Fruit fly (Drosophila melanogaster) whole organism, embryonic: Measurements from ENCODE around the gene Rpp14b.

ENCODE experiments used
- ATbp ChIP-seq: fragments of 200-800 bp; sonication (Bioruptor generic); optimal IDR thresholded peaks from 2 replicates; lab custom pipeline; 2017; ENCODE audit warnings: missing biosample characterization, mild to moderate bottlenecking, missing genetic modification characterization, missing genetic modification reagents
- Bdp1 ChIP-seq: fragments of 200-800 bp; sonication (Bioruptor generic); optimal IDR thresholded peaks from 3 replicates; lab custom pipeline; 2016; ENCODE audit warnings: missing biosample characterization, missing genetic modification characterization
- CG11398 ChIP-seq: fragments of 200-800 bp; sonication (Bioruptor generic); optimal IDR thresholded peaks from 2 replicates; lab custom pipeline; 2016; ENCODE audit warnings: missing biosample characterization, missing genetic modification characterization
- CG12219 ChIP-seq: fragments of 200-800 bp; sonication (Bioruptor generic); optimal IDR thresholded peaks from 3 replicates; lab custom pipeline; 2018; ENCODE audit warnings: missing biosample characterization, mild to moderate bottlenecking, missing genetic modification characterization
- CG12659 ChIP-seq: fragments of 200-800 bp; sonication (Bioruptor generic); optimal IDR thresholded peaks from 3 replicates; lab custom pipeline; 2017; ENCODE audit warnings: mild to moderate bottlenecking, missing biosample characterization, missing genetic modification reagents, missing genetic modification characterization
- CG15269 ChIP-seq: fragments of 200-800 bp; sonication (Bioruptor generic); optimal IDR thresholded peaks from 2 replicates; lab custom pipeline; 2018; ENCODE audit warnings: missing biosample characterization, mild to moderate bottlenecking, missing genetic modification characterization, moderate library complexity
- CG1529 ChIP-seq: fragments of 200-800 bp; sonication (Bioruptor generic); optimal IDR thresholded peaks from 3 replicates; lab custom pipeline; 2018; ENCODE audit warnings: missing biosample characterization, missing genetic modification characterization
- CG16779 ChIP-seq: fragments of 200-800 bp; sonication (Bioruptor generic); IDR thresholded peaks from 2 replicates; pipeline ENCODE4 v1.3.6; 2022; ENCODE audit warnings: missing biosample characterization, missing genetic modification characterization
- CG18619 ChIP-seq: fragments of 200-800 bp; sonication (Bioruptor generic); optimal IDR thresholded peaks from 3 replicates; lab custom pipeline; 2017; ENCODE audit warnings: missing biosample characterization, mild to moderate bottlenecking, missing genetic modification characterization
- CG2678 ChIP-seq: fragments of 200-800 bp; sonication (Bioruptor generic); optimal IDR thresholded peaks from 3 replicates; lab custom pipeline; 2019; ENCODE audit warnings: missing biosample characterization, mild to moderate bottlenecking, missing genetic modification characterization, moderate library complexity
- CG2875 ChIP-seq: fragments of 200-800 bp; sonication (Bioruptor generic); optimal IDR thresholded peaks from 2 replicates; lab custom pipeline; 2017; ENCODE audit warnings: missing biosample characterization, mild to moderate bottlenecking, missing genetic modification characterization, missing genetic modification reagents
- CG31388 ChIP-seq: fragments of 200-800 bp; sonication (Bioruptor generic); optimal IDR thresholded peaks from 2 replicates; lab custom pipeline; 2016; ENCODE audit warnings: missing biosample characterization, missing genetic modification characterization
- CG3163 ChIP-seq: fragments of 200-800 bp; sonication (Bioruptor generic); optimal IDR thresholded peaks from 3 replicates; lab custom pipeline; 2016; ENCODE audit warnings: missing biosample characterization, missing genetic modification characterization
- CG32772 ChIP-seq: fragments of 200-800 bp; sonication (Bioruptor generic); IDR thresholded peaks from 2 replicates; pipeline ENCODE4 v1.3.6; 2022; ENCODE audit warnings: missing biosample characterization, missing genetic modification characterization
- CG3838 ChIP-seq: fragments of 200-800 bp; sonication (Bioruptor generic); optimal IDR thresholded peaks from 3 replicates; lab custom pipeline; 2016; ENCODE audit warnings: missing biosample characterization, missing genetic modification characterization
- CG4282 ChIP-seq: fragments of 200-800 bp; sonication (Bioruptor generic); optimal IDR thresholded peaks from 2 replicates; lab custom pipeline; 2016; ENCODE audit warnings: missing biosample characterization, missing genetic modification characterization
- CG6272 ChIP-seq: fragments of 200-800 bp; sonication (Bioruptor generic); IDR thresholded peaks from 2 replicates; pipeline ENCODE4 v1.3.6; 2022; ENCODE audit warnings: missing biosample characterization, missing genetic modification characterization
- CG7556 ChIP-seq: fragments of 200-800 bp; sonication (Bioruptor generic); optimal IDR thresholded peaks from 2 replicates; lab custom pipeline; 2017; ENCODE audit warnings: missing biosample characterization, mild to moderate bottlenecking, missing genetic modification characterization
- CG7987 ChIP-seq: fragments of 200-800 bp; sonication (Bioruptor generic); optimal IDR thresholded peaks from 2 replicates; lab custom pipeline; 2018; ENCODE audit warnings: missing biosample characterization, mild to moderate bottlenecking, missing genetic modification characterization, moderate library complexity
- CG8281 ChIP-seq: fragments of 200-800 bp; sonication (Bioruptor generic); optimal IDR thresholded peaks from 2 replicates; lab custom pipeline; 2018; ENCODE audit warnings: missing biosample characterization, mild to moderate bottlenecking, missing genetic modification characterization, moderate library complexity
- CG8388 ChIP-seq: fragments of 200-800 bp; sonication (Bioruptor generic); optimal IDR thresholded peaks from 2 replicates; lab custom pipeline; 2019; ENCODE audit warnings: missing biosample characterization, mild to moderate bottlenecking, missing genetic modification characterization, moderate library complexity
- CG8765 ChIP-seq: fragments of 200-800 bp; sonication (Bioruptor generic); IDR thresholded peaks from 2 replicates; pipeline ENCODE4 v1.3.6; 2022; ENCODE audit warnings: missing biosample characterization, missing genetic modification characterization
- D19B ChIP-seq: fragments of 200-800 bp; sonication (Bioruptor generic); optimal IDR thresholded peaks from 2 replicates; lab custom pipeline; 2017; ENCODE audit warnings: missing biosample characterization, mild to moderate bottlenecking, missing genetic modification characterization
- Doc3 ChIP-seq: fragments of 200-800 bp; sonication (Bioruptor generic); IDR thresholded peaks from 3 replicates; pipeline ENCODE4 v1.3.6; 2022; ENCODE audit warnings: missing biosample characterization, missing genetic modification characterization; ENCODE audit not compliant: partially characterized antibody
- ERR ChIP-seq: fragments of 200-800 bp; sonication (Bioruptor generic); optimal IDR thresholded peaks from 2 replicates; lab custom pipeline; 2016; ENCODE audit warnings: missing biosample characterization, missing genetic modification characterization
- Fer2 ChIP-seq: fragments of 200-800 bp; sonication (Bioruptor generic); optimal IDR thresholded peaks from 2 replicates; lab custom pipeline; 2018; ENCODE audit warnings: missing biosample characterization, mild to moderate bottlenecking, missing genetic modification characterization, moderate library complexity
- HLH54F ChIP-seq: fragments of 200-800 bp; sonication (Bioruptor generic); optimal IDR thresholded peaks from 3 replicates; lab custom pipeline; 2016; ENCODE audit warnings: missing biosample characterization, missing genetic modification characterization
- Jarid2 ChIP-seq: fragments of 200-800 bp; sonication (Bioruptor generic); optimal IDR thresholded peaks from 3 replicates; lab custom pipeline; 2017; ENCODE audit warnings: mild to moderate bottlenecking, missing biosample characterization, missing genetic modification reagents, missing genetic modification characterization
- Meics ChIP-seq: fragments of 200-800 bp; sonication (Bioruptor generic); optimal IDR thresholded peaks from 2 replicates; lab custom pipeline; 2017; ENCODE audit warnings: missing biosample characterization, mild to moderate bottlenecking, missing genetic modification characterization
- NK7.1 ChIP-seq: fragments of 200-800 bp; sonication (Bioruptor generic); optimal IDR thresholded peaks from 3 replicates; lab custom pipeline; 2016; ENCODE audit warnings: missing biosample characterization, missing genetic modification characterization
- Nf-YB ChIP-seq: fragments of 200-800 bp; sonication (Bioruptor generic); optimal IDR thresholded peaks from 3 replicates; lab custom pipeline; 2019; ENCODE audit warnings: missing biosample characterization, mild to moderate bottlenecking, missing genetic modification characterization, moderate library complexity
- Opbp ChIP-seq: fragments of 200-800 bp; sonication (Bioruptor generic); IDR thresholded peaks from 3 replicates; pipeline ENCODE4 v1.3.6; 2022; ENCODE audit warnings: missing biosample characterization, missing genetic modification characterization; ENCODE audit not compliant: partially characterized antibody
- Optix ChIP-seq: fragments of 200-800 bp; sonication (Bioruptor generic); IDR thresholded peaks from 3 replicates; pipeline ENCODE4 v1.3.6; 2022; ENCODE audit warnings: missing biosample characterization, missing genetic modification characterization
- cas ChIP-seq: fragments of 200-800 bp; sonication (Bioruptor generic); IDR thresholded peaks from 2 replicates; pipeline ENCODE4 v1.3.6; 2022; ENCODE audit warnings: missing biosample characterization, missing genetic modification characterization
- caup ChIP-seq: fragments of 200-800 bp; sonication (Bioruptor generic); optimal IDR thresholded peaks from 3 replicates; lab custom pipeline; 2017; ENCODE audit warnings: missing biosample characterization, mild to moderate bottlenecking, missing genetic modification characterization, moderate library complexity; ENCODE audit not compliant: severe bottlenecking
- crc ChIP-seq: fragments of 200-800 bp; sonication (Bioruptor generic); optimal IDR thresholded peaks from 2 replicates; lab custom pipeline; 2016; ENCODE audit warnings: missing biosample characterization, missing genetic modification characterization
- cwo ChIP-seq: fragments of 200-800 bp; sonication (Bioruptor generic); optimal IDR thresholded peaks from 3 replicates; lab custom pipeline; 2017; ENCODE audit warnings: missing biosample characterization, missing genetic modification characterization, mild to moderate bottlenecking, moderate library complexity, missing genetic modification reagents
- dysf ChIP-seq: fragments of 200-800 bp; sonication (Bioruptor generic); IDR thresholded peaks from 3 replicates; pipeline ENCODE4 v1.3.6; 2022; ENCODE audit warnings: missing biosample characterization, missing genetic modification characterization
- gem ChIP-seq: fragments of 200-800 bp; sonication (Bioruptor generic); optimal IDR thresholded peaks from 2 replicates; lab custom pipeline; 2019; ENCODE audit warnings: missing biosample characterization, mild to moderate bottlenecking, missing genetic modification characterization, moderate library complexity
- ind ChIP-seq: fragments of 200-800 bp; sonication (Bioruptor generic); optimal IDR thresholded peaks from 3 replicates; lab custom pipeline; 2016; ENCODE audit warnings: missing biosample characterization, missing genetic modification characterization
- knrl ChIP-seq: fragments of 200-800 bp; sonication (Bioruptor generic); IDR thresholded peaks from 3 replicates; pipeline ENCODE4 v1.3.6; 2022; ENCODE audit warnings: missing biosample characterization, missing genetic modification characterization; ENCODE audit not compliant: partially characterized antibody
- pros ChIP-seq: fragments of 200-800 bp; sonication (Bioruptor generic); optimal IDR thresholded peaks from 3 replicates; lab custom pipeline; 2019; ENCODE audit warnings: missing biosample characterization, mild to moderate bottlenecking, missing genetic modification characterization, moderate library complexity
- slbo ChIP-seq: fragments of 200-800 bp; sonication (Bioruptor generic); IDR thresholded peaks from 2 replicates; pipeline ENCODE4 v1.3.6; 2022; ENCODE audit warnings: missing biosample characterization, missing genetic modification characterization
- stwl ChIP-seq: fragments of 200-800 bp; sonication (Bioruptor generic); optimal IDR thresholded peaks from 3 replicates; lab custom pipeline; 2018; ENCODE audit warnings: missing biosample characterization, mild to moderate bottlenecking, missing genetic modification characterization, moderate library complexity
- tin ChIP-seq: fragments of 200-800 bp; sonication (Bioruptor generic); optimal IDR thresholded peaks from 3 replicates; lab custom pipeline; 2016; ENCODE audit warnings: missing biosample characterization, missing genetic modification characterization
- tna ChIP-seq: fragments of 200-800 bp; sonication (Bioruptor generic); IDR thresholded peaks from 2 replicates; pipeline ENCODE4 v1.3.6; 2022; ENCODE audit warnings: missing biosample characterization, missing genetic modification characterization; ENCODE audit not compliant: partially characterized antibody
- toy ChIP-seq: fragments of 200-800 bp; sonication (Bioruptor generic); IDR thresholded peaks from 2 replicates; pipeline ENCODE4 v1.3.6; 2022; ENCODE audit warnings: missing biosample characterization, missing genetic modification characterization
- vfl ChIP-seq: fragments of 200-800 bp; sonication (Bioruptor generic); optimal IDR thresholded peaks from 2 replicates; lab custom pipeline; 2016; ENCODE audit warnings: missing biosample characterization, missing genetic modification characterization
- wek ChIP-seq: fragments of 200-800 bp; sonication (Bioruptor generic); optimal IDR thresholded peaks from 3 replicates; lab custom pipeline; 2018; ENCODE audit warnings: missing biosample characterization, mild to moderate bottlenecking, missing genetic modification characterization, moderate library complexity
- yki ChIP-seq: fragments of >200 bp; optimal IDR thresholded peaks from 3 replicates; lab custom pipeline; 2018

Rpp14b gene

dm6 chr3R:30022452-30023028, 33.2 kb upstream of the Rpp14b start, which contains the start of the genes RpS28a and Axn:
Gene RpS28a (minus strand): TSS chr3R:30022648.
Gene Axn (plus strand): TSS chr3R:30022842.
- no peak for TF ChIP-seq CG4282
- TF ChIP-seq cas (GFP tag; lab: Robert Waterston, UW): no peak
- TF ChIP-seq CG32772 (GFP tag; lab: Robert Waterston, UW): no peak
- TF ChIP-seq D19B (GFP tag; lab: Kevin White, UChicago): no peak
- peak; percentile 94 for TF ChIP-seq ERR (GFP tag; lab: Kevin White, UChicago)
- no peak for TF ChIP-seq CG12219 (GFP tag; lab: Kevin White, UChicago)
- peak; percentile 37; the same call in 1 of the 3 replicates for TF ChIP-seq dysf
- TF ChIP-seq Meics (GFP tag; lab: Kevin White, UChicago): no peak
- no peak; the same call in 2 of the 3 replicates for TF ChIP-seq Optix
- TF ChIP-seq stwl (tag; lab: Kevin White, UChicago): no peak
- TF ChIP-seq CG8388 (GFP tag; lab: Kevin White, UChicago): no peak
- no peak for TF ChIP-seq CG8281
- TF ChIP-seq NK7.1 (GFP tag; lab: Kevin White, UChicago): no peak
- no peak for TF ChIP-seq CG11398 (GFP tag; lab: Kevin White, UChicago)
- no peak for TF ChIP-seq CG15269 (tag; lab: Kevin White, UChicago)
- no peak for TF ChIP-seq caup (GFP tag; lab: Kevin White, UChicago)
- TF ChIP-seq CG8765: no peak
- TF ChIP-seq toy (GFP tag; lab: Robert Waterston, UW): no peak
- peak; percentile 52 for TF ChIP-seq slbo (GFP tag; lab: Robert Waterston, UW)
- TF ChIP-seq CG3163: no peak
- peak; percentile 56; the same call in 2 of the 3 replicates for TF ChIP-seq Opbp
- no peak for TF ChIP-seq Doc3 (GFP tag; lab: Robert Waterston, UW)
- TF ChIP-seq gem: no peak
- no peak for TF ChIP-seq CG2678
- no peak for TF ChIP-seq CG16779
- no peak; the same call in 1 of the 2 replicates for TF ChIP-seq tna (GFP tag; lab: Robert Waterston, UW)
- TF ChIP-seq pros (GFP tag; lab: Kevin White, UChicago): no peak
- TF ChIP-seq tin (GFP tag; lab: Kevin White, UChicago): peak; percentile 32
- TF ChIP-seq CG2875 (GFP tag; lab: Kevin White, UChicago): no peak
- TF ChIP-seq Fer2: no peak
- TF ChIP-seq CG1529 (GFP tag; lab: Kevin White, UChicago): no peak
- TF ChIP-seq Jarid2 (GFP tag; lab: Kevin White, UChicago): no peak
- TF ChIP-seq yki (lab: Kevin White, UChicago): no peak
- peak; percentile 44 for TF ChIP-seq CG12659 (GFP tag; lab: Kevin White, UChicago)
- no peak for TF ChIP-seq CG3838 (GFP tag; lab: Kevin White, UChicago)
- TF ChIP-seq CG6272 (GFP tag; lab: Robert Waterston, UW): no peak
- TF ChIP-seq CG7987 (GFP tag; lab: Kevin White, UChicago): peak; percentile 39
- TF ChIP-seq ind (GFP tag; lab: Kevin White, UChicago): no peak
- TF ChIP-seq vfl: no peak
- TF ChIP-seq CG7556 (GFP tag; lab: Kevin White, UChicago): no peak
- no peak for TF ChIP-seq CG18619 (GFP tag; lab: Kevin White, UChicago)
- TF ChIP-seq HLH54F (GFP tag; lab: Kevin White, UChicago): no peak
- no peak for TF ChIP-seq cwo (GFP tag; lab: Kevin White, UChicago)
- no peak for TF ChIP-seq Nf-YB (GFP tag; lab: Kevin White, UChicago)
- TF ChIP-seq wek (GFP tag; lab: Kevin White, UChicago): no peak
- no peak for TF ChIP-seq ATbp (GFP tag; lab: Kevin White, UChicago)
- no peak for TF ChIP-seq CG31388 (GFP tag; lab: Kevin White, UChicago)
- TF ChIP-seq Bdp1 (GFP tag; lab: Kevin White, UChicago): no peak
- TF ChIP-seq crc (GFP tag; lab: Kevin White, UChicago): no peak
- peak; percentile 54; the same call in 2 of the 3 replicates for TF ChIP-seq knrl (GFP tag; lab: Robert Waterston, UW)
